Worm (Caenorhabditis elegans): ENCODE measurements around the gene C14C6.5.

DNA sequence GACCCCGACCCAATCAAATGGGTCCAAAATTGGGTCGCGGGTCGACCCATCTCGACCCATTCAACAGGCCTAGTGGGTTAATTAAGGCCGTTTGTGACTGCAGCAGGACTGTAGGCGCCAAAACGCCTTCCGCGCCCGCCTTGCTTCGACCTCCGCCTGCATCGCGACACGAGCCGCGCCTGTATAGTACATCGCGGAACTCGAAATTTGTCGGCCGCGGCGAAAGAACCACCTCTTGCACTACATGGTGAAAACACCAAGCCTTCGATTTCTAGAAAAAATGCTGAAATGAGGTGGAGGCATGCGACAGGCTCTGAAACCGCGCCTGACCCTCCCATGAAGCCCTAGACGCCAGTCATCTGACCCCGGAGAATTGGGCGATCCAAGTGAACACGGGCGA, 48.4 kb upstream of the C14C6.5 start:
- TF ChIP-seq ztf-11 (tag; optimal IDR thresholded peaks at IDR 0.05) (no peak), ama-1 (optimal IDR thresholded peaks at IDR 0.05) (no peak), pqm-1 (tag; optimal IDR thresholded peaks at IDR 0.05) (no peak), F16B12.6 (tag; optimal IDR thresholded peaks at IDR 0.05) (no peak), nhr-77 (tag; optimal IDR thresholded peaks at IDR 0.05) (no peak), sptf-1 (tag; optimal IDR thresholded peaks at IDR 0.05) (no peak), unc-62 (GFP tag; optimal IDR thresholded peaks at IDR 0.05) (no peak), nhr-237 (tag; optimal IDR thresholded peaks at IDR 0.05) (no peak), nhr-11 (tag; optimal IDR thresholded peaks at IDR 0.05) (no peak), nhr-12 (tag; optimal IDR thresholded peaks at IDR 0.05) (no peak), lsy-2 (tag; optimal IDR thresholded peaks at IDR 0.05) (no peak)
